Fruit fly (Drosophila melanogaster) whole organism, embryonic: ENCODE measurements around the gene BtbVII.

Experiments used
- Adf1 ChIP-seq: fragments of 200-800 bp; sonication (Bioruptor generic); IDR thresholded peaks from 2 replicates; pipeline ENCODE4 v1.3.6; 2022; ENCODE audit warnings: missing biosample characterization, missing genetic modification characterization
- Blimp-1 ChIP-seq: fragments of 200-800 bp; sonication (Bioruptor generic); optimal IDR thresholded peaks from 3 replicates; lab custom pipeline; 2018; ENCODE audit warnings: missing biosample characterization, missing genetic modification characterization, mild to moderate bottlenecking, moderate library complexity, missing genetic modification reagents
- CG10462 ChIP-seq: fragments of 200-800 bp; sonication (Bioruptor generic); optimal IDR thresholded peaks from 2 replicates; lab custom pipeline; 2016; ENCODE audit warnings: missing biosample characterization, missing genetic modification characterization
- CG13424 ChIP-seq: fragments of 200-800 bp; sonication (Bioruptor generic); optimal IDR thresholded peaks from 2 replicates; lab custom pipeline; 2019; ENCODE audit warnings: missing biosample characterization, mild to moderate bottlenecking, missing genetic modification characterization, moderate library complexity
- CG13624 ChIP-seq: fragments of 200-800 bp; sonication (Bioruptor generic); optimal IDR thresholded peaks from 2 replicates; lab custom pipeline; 2016; ENCODE audit warnings: missing biosample characterization, missing genetic modification characterization
- CG13894 ChIP-seq: fragments of 200-800 bp; sonication (Bioruptor generic); optimal IDR thresholded peaks from 3 replicates; lab custom pipeline; 2018; ENCODE audit warnings: missing biosample characterization, mild to moderate bottlenecking, missing genetic modification characterization, moderate library complexity
- CG14441 ChIP-seq: fragments of 200-800 bp; sonication (Bioruptor generic); IDR thresholded peaks from 2 replicates; pipeline ENCODE4 v1.3.6; 2022; ENCODE audit warnings: missing biosample characterization, missing genetic modification characterization
- CG14710 ChIP-seq: fragments of 200-800 bp; sonication (Bioruptor generic); optimal IDR thresholded peaks from 3 replicates; lab custom pipeline; 2019; ENCODE audit warnings: missing biosample characterization, mild to moderate bottlenecking, missing genetic modification characterization, moderate library complexity
- CG15269 ChIP-seq: fragments of 200-800 bp; sonication (Bioruptor generic); optimal IDR thresholded peaks from 2 replicates; lab custom pipeline; 2018; ENCODE audit warnings: missing biosample characterization, mild to moderate bottlenecking, missing genetic modification characterization, moderate library complexity
- CG1602 ChIP-seq: fragments of 200-800 bp; sonication (Bioruptor generic); optimal IDR thresholded peaks from 3 replicates; lab custom pipeline; 2016; ENCODE audit warnings: missing biosample characterization, missing genetic modification characterization
- CG17186 ChIP-seq: fragments of 200-800 bp; sonication (Bioruptor generic); optimal IDR thresholded peaks from 3 replicates; lab custom pipeline; 2017; ENCODE audit warnings: missing biosample characterization, missing genetic modification reagents, missing genetic modification characterization
- CG17802 ChIP-seq: fragments of 200-800 bp; sonication (Bioruptor generic); optimal IDR thresholded peaks from 2 replicates; lab custom pipeline; 2018; ENCODE audit warnings: missing biosample characterization, mild to moderate bottlenecking, missing genetic modification characterization, moderate library complexity
- CG17829 ChIP-seq: fragments of 200-800 bp; optimal IDR thresholded peaks from 2 replicates; lab custom pipeline; 2019; ENCODE audit warnings: missing biosample characterization, mild to moderate bottlenecking, missing genetic modification characterization, moderate library complexity
- CG2712 ChIP-seq: fragments of 200-800 bp; optimal IDR thresholded peaks from 3 replicates; lab custom pipeline; 2019; ENCODE audit warnings: missing biosample characterization, mild to moderate bottlenecking, missing genetic modification characterization, moderate library complexity
- CG30403 ChIP-seq: fragments of 200-800 bp; sonication (Bioruptor generic); optimal IDR thresholded peaks from 3 replicates; lab custom pipeline; 2016; ENCODE audit warnings: missing biosample characterization, missing genetic modification characterization
- CG3163 ChIP-seq: fragments of 200-800 bp; sonication (Bioruptor generic); optimal IDR thresholded peaks from 3 replicates; lab custom pipeline; 2016; ENCODE audit warnings: missing biosample characterization, missing genetic modification characterization
- CG33213 ChIP-seq: fragments of 200-800 bp; sonication (Bioruptor generic); optimal IDR thresholded peaks from 3 replicates; lab custom pipeline; 2016; ENCODE audit warnings: missing biosample characterization, missing genetic modification characterization
- CG3838 ChIP-seq: fragments of 200-800 bp; sonication (Bioruptor generic); optimal IDR thresholded peaks from 3 replicates; lab custom pipeline; 2016; ENCODE audit warnings: missing biosample characterization, missing genetic modification characterization
- CG7839 ChIP-seq: fragments of 200-800 bp; sonication (Bioruptor generic); optimal IDR thresholded peaks from 3 replicates; lab custom pipeline; 2018; ENCODE audit warnings: missing biosample characterization, mild to moderate bottlenecking, missing genetic modification characterization, moderate library complexity
- CG8924 ChIP-seq: fragments of 200-800 bp; optimal IDR thresholded peaks from 3 replicates; lab custom pipeline; 2019; ENCODE audit warnings: missing biosample characterization, mild to moderate bottlenecking, missing genetic modification characterization, moderate library complexity
- CG9797 ChIP-seq: fragments of 200-800 bp; sonication (Bioruptor generic); optimal IDR thresholded peaks from 3 replicates; lab custom pipeline; 2018; ENCODE audit warnings: missing biosample characterization, mild to moderate bottlenecking, missing genetic modification characterization
- CG9932 ChIP-seq: fragments of 200-800 bp; sonication (Bioruptor generic); IDR thresholded peaks from 2 replicates; pipeline ENCODE4 v1.3.6; 2022; ENCODE audit warnings: missing biosample characterization, missing genetic modification characterization
- CoRest ChIP-seq: fragments of 200-800 bp; sonication (Bioruptor generic); optimal IDR thresholded peaks from 3 replicates; lab custom pipeline; 2018; ENCODE audit warnings: missing biosample characterization, mild to moderate bottlenecking, missing genetic modification characterization, moderate library complexity
- H2.0 ChIP-seq: fragments of 200-800 bp; sonication (Bioruptor generic); IDR thresholded peaks from 2 replicates; pipeline ENCODE4 v1.3.6; 2022; ENCODE audit warnings: missing biosample characterization, missing genetic modification characterization
- HLH4C ChIP-seq: fragments of 200-800 bp; sonication (Bioruptor generic); IDR thresholded peaks from 3 replicates; pipeline ENCODE4 v1.3.6; 2022; ENCODE audit warnings: missing biosample characterization, missing genetic modification characterization; ENCODE audit not compliant: partially characterized antibody
- Meics ChIP-seq: fragments of 200-800 bp; sonication (Bioruptor generic); optimal IDR thresholded peaks from 2 replicates; lab custom pipeline; 2017; ENCODE audit warnings: missing biosample characterization, mild to moderate bottlenecking, missing genetic modification characterization
- NC2α ChIP-seq: fragments of 200-800 bp; sonication (Bioruptor generic); optimal IDR thresholded peaks from 2 replicates; lab custom pipeline; 2016; ENCODE audit warnings: missing biosample characterization, missing genetic modification characterization
- Pdp1 ChIP-seq, 2 experiments: fragments of 200-800 bp; sonication (Bioruptor generic); optimal IDR thresholded peaks; 3 replicates each; lab custom pipeline; 2016; ENCODE audit warnings: missing biosample characterization in 2 of 2, missing genetic modification characterization in 2 of 2, mild to moderate bottlenecking in 1 of 2, moderate library complexity in 1 of 2
- Rfx ChIP-seq: fragments of 200-800 bp; sonication (Bioruptor generic); IDR thresholded peaks from 2 replicates; pipeline ENCODE4 v1.3.6; 2022; ENCODE audit warnings: missing biosample characterization, missing genetic modification characterization
- Scr ChIP-seq: fragments of 200-800 bp; sonication (Bioruptor generic); IDR thresholded peaks from 2 replicates; pipeline ENCODE4 v1.3.6; 2022; ENCODE audit warnings: missing biosample characterization, missing genetic modification characterization; ENCODE audit not compliant: partially characterized antibody
- Tbp ChIP-seq: fragments of >200 bp; optimal IDR thresholded peaks from 2 replicates; lab custom pipeline; 2018; ENCODE audit warnings: missing biosample characterization, missing genetic modification characterization
- Xrp1 ChIP-seq: fragments of 200-800 bp; sonication (Bioruptor generic); IDR thresholded peaks from 2 replicates; pipeline ENCODE4 v1.3.6; 2022; ENCODE audit warnings: missing biosample characterization, missing genetic modification characterization
- ap ChIP-seq: fragments of 200-800 bp; sonication (Bioruptor generic); IDR thresholded peaks from 2 replicates; pipeline ENCODE4 v1.3.6; 2022; ENCODE audit warnings: missing biosample characterization, missing genetic modification characterization
- crp ChIP-seq, 2 experiments: fragments of 200-800 bp; sonication (Bioruptor generic); optimal IDR thresholded peaks; 2 replicates in 1 of 2; 3 replicates in 1 of 2; lab custom pipeline; 2017; ENCODE audit warnings: missing biosample characterization in 2 of 2, missing genetic modification characterization in 2 of 2, mild to moderate bottlenecking in 1 of 2, moderate library complexity in 1 of 2
- dmrt11E ChIP-seq: fragments of 200-800 bp; sonication (Bioruptor generic); optimal IDR thresholded peaks from 3 replicates; lab custom pipeline; 2018; ENCODE audit warnings: missing biosample characterization, mild to moderate bottlenecking, missing genetic modification characterization, moderate library complexity
- eve ChIP-seq, 2 experiments: fragments of >200 bp; optimal IDR thresholded peaks; 2 replicates each; lab custom pipeline; 2017; ENCODE audit warnings: missing biosample characterization in 2 of 2, missing genetic modification characterization in 2 of 2
- exex ChIP-seq: fragments of 200-800 bp; sonication (Bioruptor generic); optimal IDR thresholded peaks from 4 replicates; lab custom pipeline; 2018; ENCODE audit warnings: missing biosample characterization, mild to moderate bottlenecking, missing genetic modification characterization, moderate library complexity
- gfzf ChIP-seq: fragments of 200-800 bp; sonication (Bioruptor generic); optimal IDR thresholded peaks from 2 replicates; lab custom pipeline; 2016; ENCODE audit warnings: missing biosample characterization, mild to moderate bottlenecking, missing genetic modification characterization, moderate library complexity
- lab ChIP-seq: fragments of 200-800 bp; sonication (Bioruptor generic); optimal IDR thresholded peaks from 3 replicates; lab custom pipeline; 2017; ENCODE audit warnings: missing biosample characterization, missing genetic modification characterization, mild to moderate bottlenecking, moderate library complexity, missing genetic modification reagents
- lilli ChIP-seq: fragments of 200-800 bp; sonication (Bioruptor generic); optimal IDR thresholded peaks from 3 replicates; lab custom pipeline; 2016; ENCODE audit warnings: missing biosample characterization, missing genetic modification characterization
- nmo ChIP-seq: fragments of 200-800 bp; sonication (Bioruptor generic); optimal IDR thresholded peaks from 2 replicates; lab custom pipeline; 2018; ENCODE audit warnings: missing biosample characterization, mild to moderate bottlenecking, missing genetic modification characterization, moderate library complexity
- pzg ChIP-seq: fragments of 200-800 bp; sonication (Bioruptor generic); optimal IDR thresholded peaks from 3 replicates; lab custom pipeline; 2018; ENCODE audit warnings: missing biosample characterization, mild to moderate bottlenecking, missing genetic modification characterization, moderate library complexity
- scrt ChIP-seq: fragments of 200-800 bp; sonication (Bioruptor generic); optimal IDR thresholded peaks from 2 replicates; lab custom pipeline; 2018; ENCODE audit warnings: missing biosample characterization, mild to moderate bottlenecking, missing genetic modification characterization, moderate library complexity
- sens ChIP-seq: fragments of 200-800 bp; sonication (Bioruptor generic); peaks from one replicate; lab custom pipeline; 2016; ENCODE audit warnings: missing biosample characterization, missing genetic modification characterization
- sisA ChIP-seq: fragments of 200-800 bp; sonication (Bioruptor generic); IDR thresholded peaks from 2 replicates; pipeline ENCODE4 v1.3.6; 2022; ENCODE audit warnings: missing biosample characterization, missing genetic modification characterization
- slbo ChIP-seq: fragments of 200-800 bp; sonication (Bioruptor generic); IDR thresholded peaks from 2 replicates; pipeline ENCODE4 v1.3.6; 2022; ENCODE audit warnings: missing biosample characterization, missing genetic modification characterization
- sqz ChIP-seq: fragments of 200-800 bp; sonication (Bioruptor generic); optimal IDR thresholded peaks from 3 replicates; lab custom pipeline; 2018; ENCODE audit warnings: missing biosample characterization, mild to moderate bottlenecking, missing genetic modification characterization
- stwl ChIP-seq: fragments of 200-800 bp; sonication (Bioruptor generic); optimal IDR thresholded peaks from 3 replicates; lab custom pipeline; 2018; ENCODE audit warnings: missing biosample characterization, mild to moderate bottlenecking, missing genetic modification characterization, moderate library complexity
- trem ChIP-seq: fragments of 200-800 bp; optimal IDR thresholded peaks from 3 replicates; lab custom pipeline; 2019; ENCODE audit warnings: missing biosample characterization, mild to moderate bottlenecking, missing genetic modification characterization, moderate library complexity

Gene BtbVII

DNA sequence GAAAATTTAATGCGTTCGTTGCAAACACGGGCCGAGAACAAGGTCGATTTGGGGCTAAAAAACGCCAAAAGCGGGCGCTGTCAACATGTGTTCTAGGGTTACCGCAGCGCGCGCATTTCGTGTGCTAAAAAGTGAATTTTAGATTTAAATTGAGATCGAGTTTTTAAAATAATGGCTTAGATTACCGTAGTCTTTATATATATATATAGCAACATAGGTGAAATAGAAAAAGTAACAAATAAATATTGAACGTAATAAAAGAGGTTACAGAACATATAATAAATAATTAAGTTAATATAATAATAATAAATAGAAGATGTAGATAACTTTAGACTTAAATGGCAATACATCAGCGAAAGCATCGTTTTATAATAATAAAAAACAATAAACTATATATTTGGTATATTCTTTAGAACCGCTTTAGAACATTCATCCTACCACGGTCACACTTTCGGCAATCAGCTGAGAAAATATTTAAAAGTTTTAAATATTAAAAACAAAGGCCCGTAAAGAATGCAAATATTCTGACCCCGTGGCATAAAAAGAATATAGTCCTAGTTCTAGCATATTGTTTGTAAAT is 5.0 kb upstream of the BtbVII start, which contains the start of the genes CG11537 and Alg2 (continued):
- TF ChIP-seq sisA (GFP tag; lab: Robert Waterston, UW) = no peak
- 0 out of 2 replicates have a peak, but pooled peaks have one; percentile 7 for TF ChIP-seq H2.0 (GFP tag; lab: Robert Waterston, UW)
- peak; percentile 66 for TF ChIP-seq CG8924
- TF ChIP-seq dmrt11E = peak; percentile 33
- TF ChIP-seq lilli = peak; percentile 38
- peak; percentile 21 for TF ChIP-seq Blimp-1 (GFP tag; lab: Kevin White, UChicago)
- peak; percentile 38 for TF ChIP-seq CoRest (tag; lab: Kevin White, UChicago)
- TF ChIP-seq CG3838 (GFP tag; lab: Kevin White, UChicago) = no peak
- TF ChIP-seq Xrp1 = peak; percentile 17; the same call in 1 of the 2 replicates
- TF ChIP-seq CG13624 (GFP tag; lab: Kevin White, UChicago) = peak; percentile 35
- TF ChIP-seq CG30403 (GFP tag; lab: Kevin White, UChicago) = peak; percentile 22
- no peak for TF ChIP-seq CG10462 (GFP tag; lab: Kevin White, UChicago)
- TF ChIP-seq Pdp1 (GFP tag; optimal IDR thresholded peaks at IDR 0.05; lab: Kevin White, UChicago) = peak in 1 of 2 experiments; percentile 19
- TF ChIP-seq ap (GFP tag; lab: Robert Waterston, UW) = peak; percentile 23; the same call in 1 of the 2 replicates
- TF ChIP-seq crp (GFP tag; optimal IDR thresholded peaks at IDR 0.05; lab: Kevin White, UChicago) = peak in 1 of 2 experiments; percentile 80
- TF ChIP-seq CG17186 = peak; percentile 24
- peak; percentile 75 for TF ChIP-seq slbo (GFP tag; lab: Robert Waterston, UW)
- no peak for TF ChIP-seq Scr (GFP tag; lab: Robert Waterston, UW)
- TF ChIP-seq CG2712 (tag; lab: Kevin White, UChicago) = peak; percentile 45
- TF ChIP-seq CG17829 = peak; percentile 44
- no peak for TF ChIP-seq NC2α (GFP tag; lab: Kevin White, UChicago)
- TF ChIP-seq lab (GFP tag; lab: Kevin White, UChicago) = peak; percentile 59
- peak; percentile 46 for TF ChIP-seq Tbp
- no peak for TF ChIP-seq sqz (GFP tag; lab: Kevin White, UChicago)
- TF ChIP-seq CG33213 (GFP tag; lab: Kevin White, UChicago) = no peak
- peak; percentile 7 for TF ChIP-seq CG1602 (GFP tag; lab: Kevin White, UChicago)
- peak; percentile 26 for TF ChIP-seq nmo (GFP tag; lab: Kevin White, UChicago)
- no peak for TF ChIP-seq exex (tag; lab: Kevin White, UChicago)
- TF ChIP-seq Rfx (GFP tag; lab: Robert Waterston, UW) = peak; percentile 56
- peak; percentile 81 for TF ChIP-seq trem
- peak; percentile 56 for TF ChIP-seq sens
- TF ChIP-seq stwl (tag; lab: Kevin White, UChicago) = peak; percentile 28
- TF ChIP-seq CG14441 (GFP tag; lab: Robert Waterston, UW) = 0 out of 2 replicates have a peak, but pooled peaks have one; percentile 2
- TF ChIP-seq CG13894 (tag; lab: Kevin White, UChicago) = peak; percentile 5
- TF ChIP-seq CG9797 (GFP tag; lab: Kevin White, UChicago) = peak; percentile 66
- peak; percentile 42 for TF ChIP-seq pzg (GFP tag; lab: Kevin White, UChicago)
- TF ChIP-seq scrt = peak; percentile 56
- no peak for TF ChIP-seq eve (GFP tag; optimal IDR thresholded peaks at IDR 0.05; lab: Kevin White, UChicago)
- peak; percentile 49 for TF ChIP-seq CG17802 (tag; lab: Kevin White, UChicago)
- TF ChIP-seq HLH4C (GFP tag; lab: Robert Waterston, UW) = no peak
- peak; percentile 56 for TF ChIP-seq CG14710
- TF ChIP-seq CG9932 = peak; percentile 61
- no peak for TF ChIP-seq Adf1 (GFP tag; lab: Robert Waterston, UW)
- peak; percentile 24 for TF ChIP-seq CG13424 (tag; lab: Kevin White, UChicago)
- peak; percentile 39 for TF ChIP-seq Meics (GFP tag; lab: Kevin White, UChicago)
- TF ChIP-seq CG15269 (tag; lab: Kevin White, UChicago) = peak; percentile 26
- no peak for TF ChIP-seq CG3163 (GFP tag; lab: Kevin White, UChicago)
- peak; percentile 21 for TF ChIP-seq CG7839 (tag; lab: Kevin White, UChicago)
- peak; percentile 69 for TF ChIP-seq gfzf (GFP tag; lab: Kevin White, UChicago)
